Fruit fly (Drosophila melanogaster): Measurements from ENCODE around the gene opm.

DNA sequence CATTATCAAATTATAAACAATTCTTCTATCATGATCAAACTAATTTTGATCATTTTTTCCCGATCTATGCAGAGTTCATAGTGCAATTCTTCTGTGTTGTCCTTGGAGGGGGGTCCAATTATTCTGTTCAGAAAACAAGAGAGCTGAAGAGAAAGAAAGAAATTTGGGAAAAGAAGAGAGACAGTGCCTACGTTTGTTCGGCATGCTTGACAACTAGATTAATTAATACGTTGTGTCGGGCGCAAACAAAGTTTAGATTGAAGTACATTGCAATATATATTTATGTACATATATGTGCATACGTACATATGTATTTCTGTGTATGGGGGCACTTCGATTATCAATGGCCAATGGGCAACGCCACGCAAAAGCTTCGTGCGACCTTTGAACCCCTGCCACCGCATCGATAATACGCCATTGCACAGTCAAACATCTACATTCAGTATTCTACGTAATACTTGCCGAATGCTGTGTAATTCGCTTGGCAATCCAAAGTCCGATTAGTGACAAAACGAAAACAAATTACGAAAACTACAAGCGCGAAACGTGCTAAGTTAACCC lies 11.4 kb upstream of the opm start:
- no peak for TF ChIP-seq CG34367 (tag; optimal IDR thresholded peaks at IDR 0.05)
- TF ChIP-seq fd96Ca (GFP tag; IDR thresholded peaks at IDR 0.05), result no peak
- TF ChIP-seq CG9948 (tag; optimal IDR thresholded peaks at IDR 0.05), result no peak
- no peak for TF ChIP-seq CG13204 (GFP tag; optimal IDR thresholded peaks at IDR 0.05)
- no peak for TF ChIP-seq CG4496 (GFP tag; IDR thresholded peaks at IDR 0.05)

Measured in whole organism, pupa.